Worm (Caenorhabditis elegans): ENCODE data around the gene tbc-6.
A peak's percentile ranks its signal among the peaks of the same experiment; 100 is the strongest.

tbc-6 gene

DNA sequence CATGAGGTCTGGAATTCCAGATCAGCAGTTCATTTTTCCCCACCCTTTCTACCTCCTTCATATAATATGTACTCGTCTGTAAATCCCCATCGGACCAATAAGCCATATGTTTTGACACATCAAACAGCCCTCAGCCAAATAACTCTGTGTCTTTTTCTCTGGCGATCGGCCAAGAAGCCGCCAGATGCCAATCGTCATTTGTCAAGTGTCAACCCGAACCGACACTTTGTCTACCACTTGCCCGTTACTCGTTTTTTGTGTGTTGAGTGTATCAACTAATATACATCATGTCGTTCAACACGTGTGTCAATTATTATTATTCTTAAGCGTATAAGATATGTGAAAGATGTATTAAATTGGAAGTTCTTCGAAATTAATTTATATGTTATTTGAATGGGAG, 24.7 kb upstream of the tbc-6 start:
- TF ChIP-seq nhr-85 (tag) (peak; percentile 87), swsn-7 (tag; optimal IDR thresholded peaks at IDR 0.05) (peak; percentile 22), ceh-90 (tag; optimal IDR thresholded peaks at IDR 0.05) (no peak), nhr-71 (tag; optimal IDR thresholded peaks at IDR 0.05) (peak; percentile 58), fkh-10 (GFP tag; optimal IDR thresholded peaks at IDR 0.05) (no peak), blmp-1 (tag; optimal IDR thresholded peaks at IDR 0.05) (peak; percentile 29), jun-1 (tag; optimal IDR thresholded peaks at IDR 0.05) (peak; percentile 1), lin-14 (GFP tag; optimal IDR thresholded peaks at IDR 0.05) (peak; percentile 89), irx-1 (tag; optimal IDR thresholded peaks at IDR 0.05) (peak; percentile 35), pax-3 (tag; optimal IDR thresholded peaks at IDR 0.05) (no peak), rnt-1 (tag; optimal IDR thresholded peaks at IDR 0.05) (peak; percentile 71), ztf-11 (tag; optimal IDR thresholded peaks at IDR 0.05) (peak in 1 of 2 experiments; percentile 13), dsc-1 (tag; optimal IDR thresholded peaks at IDR 0.05) (peak; percentile 92), fkh-4 (tag; optimal IDR thresholded peaks at IDR 0.05; ENCODE audit: borderline replicate concordance) (peak; percentile 23), mep-1 (tag; optimal IDR thresholded peaks at IDR 0.05) (peak; percentile 40), unc-130 (tag; optimal IDR thresholded peaks at IDR 0.05) (peak; percentile 43), egl-27 (tag; optimal IDR thresholded peaks at IDR 0.05) (peak in 1 of 2 experiments; percentile 60), nhr-19 (GFP tag; conservative IDR thresholded peaks at IDR 0.05) (peak; percentile 39; the same call in 1 of the 2 replicates), mab-9 (GFP tag; IDR thresholded peaks at IDR 0.05) (0 out of 2 replicates have a peak, but pooled peaks have one; percentile 19), snpc-4 (tag; optimal IDR thresholded peaks at IDR 0.05) (no peak), egl-13 (tag; optimal IDR thresholded peaks at IDR 0.05) (no peak), tbx-2 (tag; optimal IDR thresholded peaks at IDR 0.05) (peak; percentile 64), lsy-2 (tag; optimal IDR thresholded peaks at IDR 0.05) (peak; percentile 19 to 45), snu-23 (GFP tag; optimal IDR thresholded peaks at IDR 0.05) (peak; percentile 47), nhr-20 (tag; optimal IDR thresholded peaks at IDR 0.05) (peak; percentile 23), nhr-77 (tag; optimal IDR thresholded peaks at IDR 0.05) (no peak), elt-2 (tag; optimal IDR thresholded peaks at IDR 0.05) (no peak)

ce11 chrII:6823912-6824311, 24.0 kb upstream of the tbc-6 start:
- TF ChIP-seq nhr-90 (tag; optimal IDR thresholded peaks at IDR 0.05; ENCODE audit: poor library complexity) (no peak), pag-3 (tag; optimal IDR thresholded peaks at IDR 0.05; ENCODE audit: borderline replicate concordance, insufficient read depth) (no peak), unc-62 (GFP tag; optimal IDR thresholded peaks at IDR 0.05) (no peak), sox-4 (tag; optimal IDR thresholded peaks at IDR 0.05) (no peak), nhr-19 (GFP tag; conservative IDR thresholded peaks at IDR 0.05) (no peak), swsn-7 (tag; optimal IDR thresholded peaks at IDR 0.05) (peak; percentile 9), skn-1 (tag; optimal IDR thresholded peaks at IDR 0.05) (no peak), hlh-17 (GFP tag; optimal IDR thresholded peaks at IDR 0.05; ENCODE audit: borderline replicate concordance) (no peak), mab-9 (GFP tag; IDR thresholded peaks at IDR 0.05) (no peak), alr-1 (tag; optimal IDR thresholded peaks at IDR 0.05; ENCODE audit: borderline replicate concordance) (no peak), mep-1 (tag; optimal IDR thresholded peaks at IDR 0.05) (peak; percentile 36), nhr-237 (tag; optimal IDR thresholded peaks at IDR 0.05) (no peak), lir-3 (tag; optimal IDR thresholded peaks at IDR 0.05; ENCODE audit: poor library complexity) (no peak), nhr-28 (tag; optimal IDR thresholded peaks at IDR 0.05) (no peak), nhr-76 (tag; optimal IDR thresholded peaks at IDR 0.05) (no peak), nhr-12 (tag; optimal IDR thresholded peaks at IDR 0.05) (no peak), elt-3 (tag; optimal IDR thresholded peaks at IDR 0.05) (peak in 2 of 6 experiments; percentile 6 to 24), snu-23 (GFP tag; optimal IDR thresholded peaks at IDR 0.05) (peak; percentile 56), egl-27 (tag; optimal IDR thresholded peaks at IDR 0.05) (no peak), elt-2 (tag; optimal IDR thresholded peaks at IDR 0.05) (no peak), C16A3.4 (tag; optimal IDR thresholded peaks at IDR 0.05) (no peak), mdl-1 (tag; optimal IDR thresholded peaks at IDR 0.05) (peak in 1 of 2 experiments; percentile 29), nhr-85 (tag) (peak; percentile 80), vab-15 (tag; optimal IDR thresholded peaks at IDR 0.05) (no peak), snpc-4 (tag; optimal IDR thresholded peaks at IDR 0.05) (no peak), dpl-1 (GFP tag; optimal IDR thresholded peaks at IDR 0.05) (no peak), irx-1 (tag; optimal IDR thresholded peaks at IDR 0.05) (no peak), zag-1 (tag; optimal IDR thresholded peaks at IDR 0.05) (no peak), ama-1 (optimal IDR thresholded peaks at IDR 0.05) (no peak), ets-5 (GFP tag; IDR thresholded peaks at IDR 0.05) (no peak), C04F5.9 (tag; optimal IDR thresholded peaks at IDR 0.05) (no peak), grh-1 (GFP tag; IDR thresholded peaks at IDR 0.05) (no peak), ztf-4 (tag; optimal IDR thresholded peaks at IDR 0.05) (no peak), ceh-8 (GFP tag; optimal IDR thresholded peaks at IDR 0.05) (no peak)

Data from whole organism, L1 larva.